Worm (Caenorhabditis elegans) whole organism, young adult: ENCODE results near the gene vps-16.

ENCODE experiments used
- B0261.1 ChIP-seq: sonication (generic microtip); optimal IDR thresholded peaks from 2 replicates; lab custom pipeline; 2016; ENCODE audit warnings: mild to moderate bottlenecking, missing genetic modification characterization, moderate library complexity, missing compliant biosample characterization
- C17E4.6 ChIP-seq: fragments of 200-800 bp; sonication (Bioruptor generic); IDR thresholded peaks from 2 replicates; pipeline ENCODE4 v1.3.6; 2022; ENCODE audit warnings: missing genetic modification reagents, missing genetic modification characterization, missing compliant biosample characterization
- D2030.7 ChIP-seq: fragments of 200-800 bp; sonication (Bioruptor generic); IDR thresholded peaks from 2 replicates; pipeline ENCODE4 v1.3.6; 2022; ENCODE audit warnings: missing genetic modification reagents, missing genetic modification characterization, missing compliant biosample characterization
- F10E7.11 ChIP-seq: sonication (generic microtip); optimal IDR thresholded peaks from 2 replicates; lab custom pipeline; 2017; ENCODE audit warnings: mild to moderate bottlenecking, missing genetic modification characterization, moderate library complexity, missing compliant biosample characterization
- F23B12.7 ChIP-seq: sonication (generic microtip); optimal IDR thresholded peaks from 2 replicates; lab custom pipeline; 2017; ENCODE audit warnings: missing genetic modification characterization, mild to moderate bottlenecking, missing compliant biosample characterization, antibody characterized with exemption, moderate library complexity; ENCODE audit not compliant: insufficient read depth
- F33H1.4 ChIP-seq: fragments of 200-800 bp; sonication (Bioruptor generic); IDR thresholded peaks from 2 replicates; pipeline ENCODE4 v1.3.6; 2022; ENCODE audit warnings: missing genetic modification reagents, missing genetic modification characterization, missing compliant biosample characterization
- F37B4.10 ChIP-seq: fragments of 200-800 bp; sonication (Bioruptor generic); IDR thresholded peaks from 2 replicates; pipeline ENCODE4 v1.3.6; 2022; ENCODE audit warnings: missing genetic modification characterization, missing compliant biosample characterization
- F57A8.1 ChIP-seq: fragments of 200-800 bp; sonication (Bioruptor generic); optimal IDR thresholded peaks from 2 replicates; lab custom pipeline; 2018; ENCODE audit warnings: mild to moderate bottlenecking, missing genetic modification characterization, moderate library complexity, missing compliant biosample characterization
- K11D2.4 ChIP-seq: fragments of 200-800 bp; sonication (Bioruptor generic); IDR thresholded peaks from 2 replicates; pipeline ENCODE4 v1.3.6; 2022; ENCODE audit warnings: missing genetic modification reagents, missing genetic modification characterization, missing compliant biosample characterization
- K12H6.12 ChIP-seq: fragments of 200-800 bp; sonication (Bioruptor generic); optimal IDR thresholded peaks from 2 replicates; lab custom pipeline; 2018; ENCODE audit warnings: mild to moderate bottlenecking, missing genetic modification characterization, missing compliant biosample characterization
- T07F8.4 ChIP-seq: sonication (generic microtip); optimal IDR thresholded peaks from 2 replicates; lab custom pipeline; 2016; ENCODE audit warnings: mild to moderate bottlenecking, missing genetic modification characterization, moderate library complexity, missing compliant biosample characterization
- Y53F4B.3 ChIP-seq: fragments of 200-800 bp; sonication (Bioruptor generic); IDR thresholded peaks from 2 replicates; pipeline ENCODE4 v1.3.6; 2022; ENCODE audit warnings: missing genetic modification reagents, missing genetic modification characterization, missing compliant biosample characterization
- Y56A3A.18 ChIP-seq: fragments of 200-800 bp; sonication (Bioruptor generic); IDR thresholded peaks from 2 replicates; pipeline ENCODE4 v1.3.6; 2022; ENCODE audit warnings: missing genetic modification reagents, missing genetic modification characterization, missing compliant biosample characterization
- Y67H2A.10 ChIP-seq: fragments of 200-800 bp; sonication (Bioruptor generic); conservative IDR thresholded peaks from 2 replicates; pipeline ENCODE4 v1.3.6; 2022; ENCODE audit warnings: missing genetic modification reagents, missing genetic modification characterization, missing compliant biosample characterization
- Y95B8A.8 ChIP-seq: fragments of 200-800 bp; sonication (Bioruptor generic); IDR thresholded peaks from 2 replicates; pipeline ENCODE4 v1.3.6; 2022; ENCODE audit warnings: missing genetic modification reagents, missing genetic modification characterization, missing compliant biosample characterization
- ama-1 ChIP-seq, 3 experiments: fragments of 150-350 bp in 1 of 3; sonication (generic microtip) in 2 of 3; optimal IDR thresholded peaks; 2 replicates each; lab custom pipeline; 2014 to 2018; ENCODE audit warnings: missing biosample characterization in 2 of 3, missing genetic modification characterization in 2 of 3, missing genetic modification reagents in 2 of 3
- aptf-3 ChIP-seq: fragments of 200-800 bp; sonication (Bioruptor generic); IDR thresholded peaks from 2 replicates; pipeline ENCODE4 v1.3.6; 2022; ENCODE audit warnings: missing genetic modification characterization, missing compliant biosample characterization
- atf-7 ChIP-seq: sonication (generic microtip); optimal IDR thresholded peaks from 2 replicates; lab custom pipeline; 2017; ENCODE audit warnings: mild to moderate bottlenecking, missing genetic modification characterization, missing compliant biosample characterization
- attf-5 ChIP-seq: fragments of 200-800 bp; sonication (Bioruptor generic); optimal IDR thresholded peaks from 2 replicates; lab custom pipeline; 2018; ENCODE audit warnings: mild to moderate bottlenecking, missing genetic modification characterization, missing compliant biosample characterization
- attf-6 ChIP-seq: fragments of 200-800 bp; sonication (Bioruptor generic); IDR thresholded peaks from 2 replicates; pipeline ENCODE4 v1.3.6; 2022; ENCODE audit warnings: missing genetic modification reagents, missing genetic modification characterization, missing compliant biosample characterization
- cebp-2 ChIP-seq: fragments of 200-800 bp; sonication (Bioruptor generic); IDR thresholded peaks from 2 replicates; pipeline ENCODE4 v1.3.6; 2022; ENCODE audit warnings: missing genetic modification characterization, missing compliant biosample characterization
- ceh-100 ChIP-seq: fragments of 200-800 bp; sonication (Bioruptor generic); IDR thresholded peaks from 2 replicates; pipeline ENCODE4 v1.3.6; 2022; ENCODE audit warnings: missing genetic modification reagents, missing genetic modification characterization, missing compliant biosample characterization
- chd-7 ChIP-seq: sonication (generic microtip); optimal IDR thresholded peaks from 2 replicates; lab custom pipeline; 2016; ENCODE audit warnings: mild to moderate bottlenecking, missing genetic modification characterization, moderate library complexity, missing compliant biosample characterization
- egrh-3 ChIP-seq: fragments of 200-800 bp; sonication (Bioruptor generic); IDR thresholded peaks from 2 replicates; pipeline ENCODE4 v1.3.6; 2022; ENCODE audit warnings: missing genetic modification reagents, missing genetic modification characterization, missing compliant biosample characterization
- fkh-3 ChIP-seq: sonication (generic microtip); optimal IDR thresholded peaks from 2 replicates; lab custom pipeline; 2016; ENCODE audit warnings: mild to moderate bottlenecking, missing genetic modification characterization, missing compliant biosample characterization
- gei-17 ChIP-seq: fragments of 200-800 bp; sonication (Bioruptor generic); optimal IDR thresholded peaks from 2 replicates; lab custom pipeline; 2018; ENCODE audit warnings: mild to moderate bottlenecking, missing genetic modification characterization, missing compliant biosample characterization
- lag-1 ChIP-seq: fragments of 200-800 bp; sonication (Bioruptor generic); IDR thresholded peaks from 2 replicates; pipeline ENCODE4 v1.3.6; 2022; ENCODE audit warnings: missing genetic modification reagents, missing genetic modification characterization, missing compliant biosample characterization
- lin-54 ChIP-seq: fragments of 200-800 bp; sonication (Bioruptor generic); optimal IDR thresholded peaks from 2 replicates; lab custom pipeline; 2018; ENCODE audit warnings: mild to moderate bottlenecking, missing genetic modification characterization, missing compliant biosample characterization
- madf-6 ChIP-seq: fragments of 200-800 bp; sonication (Bioruptor generic); IDR thresholded peaks from 2 replicates; pipeline ENCODE4 v1.3.6; 2022; ENCODE audit warnings: missing genetic modification reagents, missing genetic modification characterization, missing compliant biosample characterization
- mcd-1 ChIP-seq: fragments of 200-800 bp; sonication (Bioruptor generic); IDR thresholded peaks from 2 replicates; pipeline ENCODE4 v1.3.6; 2022; ENCODE audit warnings: missing genetic modification reagents, missing genetic modification characterization, missing compliant biosample characterization
- mes-4 ChIP-seq: sonication (generic microtip); optimal IDR thresholded peaks from 2 replicates; lab custom pipeline; 2016; ENCODE audit warnings: missing genotype, missing genetic modification characterization, missing compliant biosample characterization
- mxl-1 ChIP-seq: sonication (generic microtip); optimal IDR thresholded peaks from 2 replicates; lab custom pipeline; 2016; ENCODE audit warnings: missing genetic modification characterization, missing compliant biosample characterization
- nfya-1 ChIP-seq: sonication (generic microtip); optimal IDR thresholded peaks from 2 replicates; lab custom pipeline; 2017; ENCODE audit warnings: antibody characterized with exemption, missing compliant biosample characterization, missing genetic modification characterization, borderline replicate concordance; ENCODE audit not compliant: insufficient read depth
- nfya-2 ChIP-seq: fragments of 200-800 bp; sonication (Bioruptor generic); IDR thresholded peaks from 2 replicates; pipeline ENCODE4 v1.3.6; 2022; ENCODE audit warnings: missing genetic modification reagents, missing genetic modification characterization, missing compliant biosample characterization
- nfyb-1 ChIP-seq: fragments of 200-800 bp; sonication (Bioruptor generic); IDR thresholded peaks from 2 replicates; pipeline ENCODE4 v1.3.6; 2022; ENCODE audit warnings: missing genetic modification reagents, missing genetic modification characterization, missing compliant biosample characterization
- nhr-179 ChIP-seq: sonication (generic microtip); optimal IDR thresholded peaks from 2 replicates; lab custom pipeline; 2016; ENCODE audit warnings: mild to moderate bottlenecking, missing genetic modification characterization, missing compliant biosample characterization
- rcor-1 ChIP-seq: fragments of 200-800 bp; sonication (Bioruptor generic); IDR thresholded peaks from 2 replicates; pipeline ENCODE4 v1.3.6; 2022; ENCODE audit warnings: missing genetic modification reagents, missing genetic modification characterization, missing compliant biosample characterization
- repo-1 ChIP-seq: sonication (generic microtip); optimal IDR thresholded peaks from 2 replicates; lab custom pipeline; 2017; ENCODE audit warnings: mild to moderate bottlenecking, missing genetic modification characterization, missing compliant biosample characterization
- sdz-38 ChIP-seq: sonication (generic microtip); optimal IDR thresholded peaks from 2 replicates; lab custom pipeline; 2016; ENCODE audit warnings: missing genotype, missing genetic modification characterization, missing compliant biosample characterization
- snpc-1.1 ChIP-seq: sonication (generic microtip); optimal IDR thresholded peaks from 2 replicates; lab custom pipeline; 2017; ENCODE audit warnings: missing genetic modification characterization, mild to moderate bottlenecking, missing compliant biosample characterization, antibody characterized with exemption, moderate library complexity, missing genotype, missing genetic modification reagents; ENCODE audit not compliant: insufficient read depth
- snpc-1.3 ChIP-seq: sonication (generic microtip); optimal IDR thresholded peaks from 2 replicates; lab custom pipeline; 2017; ENCODE audit warnings: missing genetic modification characterization, mild to moderate bottlenecking, missing compliant biosample characterization, antibody characterized with exemption, moderate library complexity, missing genotype, missing genetic modification reagents; ENCODE audit not compliant: insufficient read depth
- snpc-3.4 ChIP-seq: sonication (generic microtip); optimal IDR thresholded peaks from 2 replicates; lab custom pipeline; 2017; ENCODE audit warnings: missing genetic modification characterization, mild to moderate bottlenecking, missing compliant biosample characterization, antibody characterized with exemption, moderate library complexity, missing genotype, missing genetic modification reagents
- sptf-2 ChIP-seq: fragments of 200-800 bp; sonication (Bioruptor generic); optimal IDR thresholded peaks from 2 replicates; lab custom pipeline; 2018; ENCODE audit warnings: mild to moderate bottlenecking, missing genetic modification characterization, missing compliant biosample characterization
- tbp1 ChIP-seq: fragments of 200-800 bp; sonication (Bioruptor generic); optimal IDR thresholded peaks from 2 replicates; lab custom pipeline; 2018; ENCODE audit warnings: mild to moderate bottlenecking, missing genetic modification characterization, missing compliant biosample characterization
- unc-62 ChIP-seq: fragments of 150-350 bp; optimal IDR thresholded peaks from 2 replicates; lab custom pipeline; 2014; ENCODE audit warnings: missing biosample characterization, missing genetic modification reagents, missing genetic modification characterization
- xnd-1 ChIP-seq: sonication (generic microtip); optimal IDR thresholded peaks from 2 replicates; lab custom pipeline; 2016; ENCODE audit warnings: missing genotype, missing genetic modification reagents, missing genetic modification characterization, missing compliant biosample characterization
- zfh-2 ChIP-seq: fragments of 200-800 bp; sonication (Bioruptor generic); conservative IDR thresholded peaks from 2 replicates; pipeline ENCODE4 v1.3.6; 2022; ENCODE audit warnings: missing genetic modification reagents, missing genetic modification characterization, missing compliant biosample characterization
- ztf-25 ChIP-seq: fragments of 200-800 bp; sonication (Bioruptor generic); IDR thresholded peaks from 2 replicates; pipeline ENCODE4 v1.3.6; 2022; ENCODE audit warnings: missing genetic modification reagents, missing genetic modification characterization, missing compliant biosample characterization
- ztf-28 ChIP-seq: fragments of 200-800 bp; sonication (Bioruptor generic); IDR thresholded peaks from 2 replicates; pipeline ENCODE4 v1.3.6; 2022; ENCODE audit warnings: missing genetic modification reagents, missing genetic modification characterization, missing compliant biosample characterization
- ztf-6 ChIP-seq: fragments of 200-800 bp; sonication (Bioruptor generic); IDR thresholded peaks from 2 replicates; pipeline ENCODE4 v1.3.6; 2022; ENCODE audit warnings: missing genetic modification reagents, missing genetic modification characterization, missing compliant biosample characterization

The vps-16 gene

ce11 chrIII:6464113-6464571, 31.1 kb downstream of the vps-16 start (continued):
- no peak for TF ChIP-seq F23B12.7
- TF ChIP-seq zfh-2: peak; percentile 100
- TF ChIP-seq repo-1: peak; percentile 88
- peak; percentile 94 for TF ChIP-seq chd-7 (tag; lab: Kevin White, UChicago)
- TF ChIP-seq fkh-3 (tag; lab: Kevin White, UChicago): peak; percentile 30
- peak; percentile 97 for TF ChIP-seq egrh-3 (GFP tag; lab: Robert Waterston, UW)
- peak; percentile 19 for TF ChIP-seq T07F8.4
- TF ChIP-seq tbp1 (GFP tag; lab: Kevin White, UChicago): peak; percentile 70
- peak; percentile 18 for TF ChIP-seq ama-1 (optimal IDR thresholded peaks at IDR 0.05; lab: Kevin White, UChicago)
- TF ChIP-seq ama-1 (GFP tag; optimal IDR thresholded peaks at IDR 0.05; lab: Kevin White, UChicago): peak in 1 of 2 experiments; percentile 8
- no peak for TF ChIP-seq mes-4
- TF ChIP-seq ztf-6 (GFP tag; lab: Robert Waterston, UW): no peak
- no peak for TF ChIP-seq Y56A3A.18 (GFP tag; lab: Robert Waterston, UW)
- TF ChIP-seq Y53F4B.3 (GFP tag; lab: Robert Waterston, UW): no peak; the same call in 1 of the 2 replicates
- TF ChIP-seq B0261.1: peak; percentile 14
- no peak for TF ChIP-seq nfya-1 (tag; lab: Kevin White, UChicago)
- no peak for TF ChIP-seq sdz-38 (tag; lab: Kevin White, UChicago)
- TF ChIP-seq F57A8.1 (GFP tag; lab: Kevin White, UChicago): no peak
- TF ChIP-seq atf-7: peak; percentile 91
- no peak for TF ChIP-seq mxl-1
- peak; percentile 77 for TF ChIP-seq F33H1.4 (GFP tag; lab: Robert Waterston, UW)
- TF ChIP-seq K12H6.12 (tag; lab: Kevin White, UChicago): peak; percentile 86
- 0 out of 2 replicates have a peak, but pooled peaks have one; percentile 78 for TF ChIP-seq cebp-2 (GFP tag; lab: Robert Waterston, UW)
- TF ChIP-seq F37B4.10: no peak
- no peak for TF ChIP-seq snpc-3.4 (tag; lab: Kevin White, UChicago)
- 0 out of 2 replicates have a peak, but pooled peaks have one; percentile 66 for TF ChIP-seq ztf-28 (GFP tag; lab: Robert Waterston, UW)
- no peak for TF ChIP-seq unc-62
- no peak for TF ChIP-seq lag-1
- TF ChIP-seq nfyb-1 (GFP tag; lab: Robert Waterston, UW): peak; percentile 95
- TF ChIP-seq C17E4.6 (GFP tag; lab: Robert Waterston, UW): peak; percentile 88
- TF ChIP-seq lin-54 (GFP tag; lab: Kevin White, UChicago): peak; percentile 92
- no peak for TF ChIP-seq sptf-2 (GFP tag; lab: Kevin White, UChicago)
- peak; percentile 57 for TF ChIP-seq xnd-1 (tag; lab: Kevin White, UChicago)
- peak; percentile 86 for TF ChIP-seq K11D2.4 (GFP tag; lab: Robert Waterston, UW)
- TF ChIP-seq ceh-100: peak; percentile 72
- no peak for TF ChIP-seq attf-6
- TF ChIP-seq attf-5: peak; percentile 95
- peak; percentile 70; the same call in 1 of the 2 replicates for TF ChIP-seq aptf-3 (GFP tag; lab: Robert Waterston, UW)
- TF ChIP-seq nfya-2 (GFP tag; lab: Robert Waterston, UW): no peak
- TF ChIP-seq, all 124 proteins: peak for 77

DNA sequence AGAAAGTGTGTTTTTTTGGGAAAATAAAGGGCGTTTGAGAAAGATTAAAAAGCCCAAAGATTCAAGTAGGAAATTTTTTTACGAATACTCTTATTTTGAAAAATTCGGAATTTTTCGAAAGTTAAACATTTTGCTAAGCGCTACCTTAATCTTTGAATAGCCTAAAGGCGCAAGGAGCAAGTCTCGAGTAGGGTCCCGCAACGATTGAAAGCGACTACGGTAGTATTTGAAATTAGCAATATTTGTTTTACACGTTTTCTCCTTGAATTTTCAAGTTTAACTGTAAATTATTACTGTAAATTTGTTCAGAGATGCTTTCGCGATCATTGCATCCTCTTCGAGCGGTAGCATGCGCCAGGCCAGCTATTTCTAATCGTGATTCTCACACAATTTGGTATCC, 31.9 kb downstream of the vps-16 start, which contains the start of gene nduf-2.2:
TSS of gene nduf-2.2 (plus strand) at position 310 of the 400 bp plus-strand sequence.
- TF ChIP-seq snpc-1.1 (tag; lab: Kevin White, UChicago): no peak
- TF ChIP-seq mcd-1 (GFP tag; lab: Robert Waterston, UW): no peak
- no peak for TF ChIP-seq gei-17 (GFP tag; lab: Kevin White, UChicago)
- no peak for TF ChIP-seq ztf-25 (GFP tag; lab: Robert Waterston, UW)
- no peak for TF ChIP-seq nhr-179 (tag; lab: Kevin White, UChicago)
- no peak for TF ChIP-seq snpc-1.3 (tag; lab: Kevin White, UChicago)
- no peak for TF ChIP-seq Y67H2A.10 (GFP tag; lab: Robert Waterston, UW)
- no peak for TF ChIP-seq F10E7.11 (tag; lab: Kevin White, UChicago)
- no peak for TF ChIP-seq Y95B8A.8 (GFP tag; lab: Robert Waterston, UW)
- TF ChIP-seq F33H1.4 (GFP tag; lab: Robert Waterston, UW): peak; percentile 84
- TF ChIP-seq D2030.7 (GFP tag; lab: Robert Waterston, UW): 0 out of 2 replicates have a peak, but pooled peaks have one; percentile 15
- no peak for TF ChIP-seq mes-4
- TF ChIP-seq rcor-1 (GFP tag; lab: Robert Waterston, UW): no peak
- TF ChIP-seq madf-6 (GFP tag; lab: Robert Waterston, UW): peak; percentile 67
